Worm (Caenorhabditis elegans): ENCODE results near the gene nlp-21.

nlp-21 gene

DNA sequence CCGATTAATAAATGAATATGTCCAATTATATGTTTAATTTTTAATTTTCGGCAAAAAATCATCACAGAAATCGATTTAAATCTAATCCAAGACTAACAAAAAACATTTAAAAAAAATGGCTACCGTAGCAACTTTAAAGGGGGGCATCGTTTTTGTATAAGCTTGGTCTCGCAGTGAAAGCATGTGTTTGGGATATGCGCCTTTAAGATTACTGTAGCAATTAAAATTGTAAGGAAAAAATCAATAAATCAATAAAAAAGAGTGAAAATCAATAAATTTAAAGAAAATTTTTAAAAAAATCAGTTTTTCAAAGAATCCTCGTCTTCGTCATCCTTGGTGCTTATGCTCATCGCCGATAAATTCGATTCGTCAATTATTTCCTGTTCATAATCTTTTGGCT is 48.9 kb downstream of the nlp-21 start:
- TF ChIP-seq dmd-4 (tag; optimal IDR thresholded peaks at IDR 0.05; ENCODE audit: borderline replicate concordance) (no peak), ets-4 (tag; optimal IDR thresholded peaks at IDR 0.05) (no peak), syd-9 (tag; optimal IDR thresholded peaks at IDR 0.05) (no peak), gmeb-2 (tag; optimal IDR thresholded peaks at IDR 0.05) (no peak), F13H6.1 (tag; optimal IDR thresholded peaks at IDR 0.05) (no peak), ama-1 (optimal IDR thresholded peaks at IDR 0.05) (no peak), ceh-24 (tag; optimal IDR thresholded peaks at IDR 0.05) (no peak), che-1 (tag; optimal IDR thresholded peaks at IDR 0.05) (no peak), sox-4 (tag; optimal IDR thresholded peaks at IDR 0.05) (no peak), zip-5 (tag; optimal IDR thresholded peaks at IDR 0.05) (no peak), pat-9 (tag; optimal IDR thresholded peaks at IDR 0.05) (no peak), tbx-2 (tag; optimal IDR thresholded peaks at IDR 0.05) (no peak), hlh-30 (tag; optimal IDR thresholded peaks at IDR 0.05; ENCODE audit: insufficient read depth) (no peak), pax-1 (tag; optimal IDR thresholded peaks at IDR 0.05) (no peak), nfya-1 (tag; optimal IDR thresholded peaks at IDR 0.05) (no peak), hlh-6 (tag; optimal IDR thresholded peaks at IDR 0.05) (no peak)

ce11 chrIII:11343041-11343440 is 50.0 kb downstream of the nlp-21 start, which contains the start of the genes T28D6.6 and pen-2:
Gene T28D6.6, minus strand, starts transcription at chrIII:11343108.
Gene pen-2, plus strand, starts transcription at chrIII:11343322.
- TF ChIP-seq rnt-1 (tag; optimal IDR thresholded peaks at IDR 0.05) (no peak), ceh-48 (tag; optimal IDR thresholded peaks at IDR 0.05) (no peak), F13H6.1 (tag; optimal IDR thresholded peaks at IDR 0.05) (no peak), K09A11.1 (tag; optimal IDR thresholded peaks at IDR 0.05; ENCODE audit: insufficient read depth) (no peak), npax-4 (tag; optimal IDR thresholded peaks at IDR 0.05) (no peak), unc-42 (tag; optimal IDR thresholded peaks at IDR 0.05) (peak; percentile 46), ttx-3 (tag; optimal IDR thresholded peaks at IDR 0.05) (no peak)

DNA sequence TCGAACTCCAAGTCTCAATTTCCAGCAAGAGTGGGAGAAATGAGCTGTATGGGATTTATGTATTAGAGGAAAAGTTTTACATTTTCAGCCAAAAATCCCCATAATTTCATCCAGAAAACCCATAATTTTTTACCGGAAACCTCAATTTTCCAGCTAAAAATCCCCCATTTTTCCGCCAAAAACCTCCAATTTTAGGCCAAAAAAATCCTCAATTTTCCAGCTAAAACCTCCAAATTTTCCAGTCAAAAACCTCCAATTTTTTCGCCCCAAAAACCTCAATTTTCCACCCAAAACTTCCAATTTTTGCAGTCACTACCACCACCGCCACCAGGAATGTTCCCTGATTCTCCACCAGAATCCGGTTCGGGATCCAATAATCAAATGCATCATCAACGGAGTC is 51.6 kb downstream of the nlp-21 start:
- TF ChIP-seq sdc-2 (tag; optimal IDR thresholded peaks at IDR 0.05) (no peak), madf-2 (tag; optimal IDR thresholded peaks at IDR 0.05) (no peak), hlh-13 (GFP tag; optimal IDR thresholded peaks at IDR 0.05) (no peak), mec-3 (tag; optimal IDR thresholded peaks at IDR 0.05; ENCODE audit: borderline replicate concordance) (no peak), unc-3 (GFP tag; conservative IDR thresholded peaks at IDR 0.05) (no peak), unc-3 (tag; optimal IDR thresholded peaks at IDR 0.05) (no peak), unc-42 (tag; optimal IDR thresholded peaks at IDR 0.05) (no peak)
